Worm (Caenorhabditis elegans) whole organism, early embryonic: ENCODE results near the gene K12B6.9.

ENCODE experiments used
- aly-1 ChIP-seq: sonication (generic microtip); optimal IDR thresholded peaks from 2 replicates; lab custom pipeline; 2016; ENCODE audit warnings: missing genetic modification characterization, missing compliant biosample characterization
- ceh-36 ChIP-seq: sonication (generic microtip); optimal IDR thresholded peaks from 2 replicates; lab custom pipeline; 2016; ENCODE audit warnings: missing genetic modification characterization, inconsistent platforms, missing compliant biosample characterization

DNA sequence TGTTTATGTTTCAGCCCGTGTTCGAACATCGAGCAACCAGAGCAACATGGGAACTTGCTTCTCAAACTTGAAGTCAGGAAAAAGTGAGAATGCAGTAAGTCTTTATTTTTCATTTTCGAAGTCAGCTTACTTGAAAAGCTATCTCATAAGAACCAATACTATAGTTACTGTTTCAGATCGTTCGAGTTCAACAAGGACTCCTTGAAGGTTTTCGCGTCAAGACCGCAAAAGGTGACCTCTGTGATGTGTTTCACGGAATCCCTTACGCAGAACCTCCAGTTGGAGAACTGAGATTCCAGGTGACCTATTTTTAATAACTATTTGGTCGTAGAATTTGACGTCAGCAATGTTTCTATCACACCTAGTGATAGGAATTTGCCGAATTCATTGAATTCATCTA lies 31.1 kb upstream of the K12B6.9 start:
- TF ChIP-seq ceh-36 (tag; lab: Kevin White, UChicago): no peak
- TF ChIP-seq aly-1: no peak
